Worm (Caenorhabditis elegans): Measurements from ENCODE around the gene dct-5.

The dct-5 gene

ce11 chrII:5436833-5437232, at the start of gene dct-5:
dct-5 (minus strand) TSS chrII:5436933.
- no peak for TF ChIP-seq unc-130 (GFP tag; optimal IDR thresholded peaks at IDR 0.05)

DNA sequence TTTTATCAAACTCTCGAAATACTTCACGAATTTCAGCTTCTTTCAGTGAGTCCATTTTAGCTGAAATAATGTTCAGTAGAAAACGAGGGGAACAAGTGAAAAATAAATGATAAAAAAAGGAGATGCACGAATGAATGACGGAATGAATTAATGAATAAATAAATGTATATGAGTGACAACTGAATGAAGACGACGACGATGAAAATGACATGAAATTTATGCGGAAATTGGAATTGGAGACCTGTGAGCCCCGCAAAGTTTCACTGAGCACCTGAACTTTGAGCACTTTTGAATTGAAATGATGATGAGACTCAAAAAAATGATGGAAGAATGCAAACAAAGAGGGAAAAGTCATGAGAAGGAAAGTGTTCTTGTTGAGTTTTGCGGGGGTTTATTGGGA, 45.2 kb upstream of the dct-5 start, which contains the start of gene cal-8:
cal-8 (minus strand) TSS at position 60 of the 400 bp plus-strand sequence.
- no peak for TF ChIP-seq nhr-80 (tag; optimal IDR thresholded peaks at IDR 0.05)
- no peak for TF ChIP-seq dpff-1 (tag; optimal IDR thresholded peaks at IDR 0.05)
- TF ChIP-seq F57A8.1 (GFP tag; optimal IDR thresholded peaks at IDR 0.05), result no peak
- TF ChIP-seq Y67H2A.10 (GFP tag; conservative IDR thresholded peaks at IDR 0.05), result no peak
- TF ChIP-seq ceh-91 (GFP tag; IDR thresholded peaks at IDR 0.05), result no peak
- no peak for TF ChIP-seq D2030.7 (GFP tag; IDR thresholded peaks at IDR 0.05)
- no peak for TF ChIP-seq let-526 (GFP tag; IDR thresholded peaks at IDR 0.05)
- TF ChIP-seq somi-1 (GFP tag; optimal IDR thresholded peaks at IDR 0.05), result no peak
- no peak for TF ChIP-seq Y53G8AR.9 (GFP tag; conservative IDR thresholded peaks at IDR 0.05)
- no peak for TF ChIP-seq efl-1 (GFP tag; optimal IDR thresholded peaks at IDR 0.05)

DNA sequence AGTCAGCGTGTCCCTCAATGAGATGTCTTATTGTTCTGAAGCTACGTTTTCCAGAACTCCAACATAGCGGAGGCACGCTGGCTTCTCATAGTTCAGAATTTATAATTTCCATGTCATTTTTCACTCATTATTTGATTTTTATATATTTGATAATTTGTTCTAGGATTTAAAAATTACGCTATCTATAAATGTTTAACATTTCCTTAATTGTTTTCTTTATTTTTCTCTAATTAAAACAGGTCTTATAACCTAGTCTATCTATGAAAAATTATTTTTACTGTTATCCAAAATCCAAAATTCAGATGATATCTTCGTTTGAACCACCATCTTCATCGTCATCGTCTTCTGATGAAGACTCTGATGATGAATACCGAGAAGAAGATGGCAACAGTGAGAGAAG, 41.6 kb upstream of the dct-5 start, which contains the start of gene F56D1.1:
F56D1.1 (plus strand) TSS at position 301 of the 400 bp plus-strand sequence.
- no peak for TF ChIP-seq lin-54 (GFP tag; optimal IDR thresholded peaks at IDR 0.05)
- no peak for TF ChIP-seq lin-26 (GFP tag; IDR thresholded peaks at IDR 0.05)
- no peak for TF ChIP-seq akir-1 (GFP tag; optimal IDR thresholded peaks at IDR 0.05)
- no peak for TF ChIP-seq Y95B8A.8 (GFP tag; IDR thresholded peaks at IDR 0.05)
- no peak for TF ChIP-seq let-607 (tag; optimal IDR thresholded peaks at IDR 0.05)

- no peak for TF ChIP-seq snpc-1.3 (tag; optimal IDR thresholded peaks at IDR 0.05; ENCODE audit: insufficient read depth)
- no peak for TF ChIP-seq ceh-40 (GFP tag; IDR thresholded peaks at IDR 0.05)
- no peak for TF ChIP-seq hsf-1 (GFP tag; IDR thresholded peaks at IDR 0.05)
- no peak for TF ChIP-seq lag-1 (GFP tag; IDR thresholded peaks at IDR 0.05)
- TF ChIP-seq F37B4.10 (GFP tag; IDR thresholded peaks at IDR 0.05), result no peak
- TF ChIP-seq Y56A3A.18 (GFP tag; IDR thresholded peaks at IDR 0.05), result no peak
- no peak for TF ChIP-seq C17E4.6 (GFP tag; IDR thresholded peaks at IDR 0.05)
- no peak for TF ChIP-seq let-526 (GFP tag; IDR thresholded peaks at IDR 0.05)
- no peak for TF ChIP-seq ama-1 (optimal IDR thresholded peaks at IDR 0.05)
- TF ChIP-seq ama-1 (GFP tag; optimal IDR thresholded peaks at IDR 0.05), result no peak
- no peak for TF ChIP-seq nfya-2 (GFP tag; IDR thresholded peaks at IDR 0.05)
- no peak for TF ChIP-seq T07F8.4 (tag; optimal IDR thresholded peaks at IDR 0.05)
- no peak for TF ChIP-seq lsl-1 (GFP tag; optimal IDR thresholded peaks at IDR 0.05)
- no peak for TF ChIP-seq nhr-179 (tag; optimal IDR thresholded peaks at IDR 0.05)
- no peak for TF ChIP-seq B0035.1 (tag; optimal IDR thresholded peaks at IDR 0.05)
These were observed 38.2 kb upstream of the dct-5 start, which contains the start of gene ilcr-2 for ce11 chrII:5474946-5475345. ilcr-2 (plus strand) TSS chrII:5475246.

DNA sequence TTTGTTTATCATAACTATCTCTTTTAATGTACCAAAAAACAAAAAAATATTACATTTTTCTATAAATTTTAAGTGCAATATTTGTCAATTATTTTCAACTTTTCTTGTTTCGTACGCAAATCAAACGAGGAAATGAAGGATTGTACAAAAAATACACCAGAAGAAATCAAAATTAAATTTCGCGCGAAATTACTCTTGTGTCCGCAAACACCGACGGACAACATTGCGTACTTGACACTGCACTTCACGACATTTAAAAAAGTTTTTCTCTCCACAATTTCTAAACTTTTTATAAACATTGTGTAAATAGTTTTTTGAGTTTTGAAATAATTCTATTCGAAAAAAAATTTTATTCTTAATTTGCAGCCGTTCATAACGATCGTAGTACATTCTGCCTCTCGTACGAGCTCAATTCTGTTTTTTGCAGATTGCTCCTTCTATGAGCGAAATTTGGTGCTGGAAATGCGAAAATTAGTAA, 37.3 kb upstream of the dct-5 start, which contains the start of gene mrps-16:
mrps-16 (plus strand) TSS at position 428 of the 478 bp plus-strand sequence.
- TF ChIP-seq T26A5.8 (tag; optimal IDR thresholded peaks at IDR 0.05) (no peak), gei-17 (GFP tag; optimal IDR thresholded peaks at IDR 0.05) (no peak), F49E8.2 (tag; optimal IDR thresholded peaks at IDR 0.05; ENCODE audit: insufficient read depth) (no peak), D2030.7 (GFP tag; IDR thresholded peaks at IDR 0.05) (peak; percentile 55; the same call in 1 of the 2 replicates), F52B5.7 (tag; optimal IDR thresholded peaks at IDR 0.05) (no peak), xnd-1 (tag; optimal IDR thresholded peaks at IDR 0.05) (peak; percentile 18), zfh-2 (GFP tag; conservative IDR thresholded peaks at IDR 0.05) (no peak), mcd-1 (GFP tag; IDR thresholded peaks at IDR 0.05) (peak; percentile 26; the same call in 1 of the 2 replicates), dox-1 (GFP tag; IDR thresholded peaks at IDR 0.05) (no peak), snpc-3.4 (tag; optimal IDR thresholded peaks at IDR 0.05) (no peak), F33H1.4 (GFP tag; IDR thresholded peaks at IDR 0.05) (peak; percentile 42), ztf-22 (GFP tag; optimal IDR thresholded peaks at IDR 0.05) (no peak), ceh-40 (GFP tag; IDR thresholded peaks at IDR 0.05) (no peak), athp-1 (tag; optimal IDR thresholded peaks at IDR 0.05) (no peak), F10E7.11 (tag; optimal IDR thresholded peaks at IDR 0.05) (no peak), madf-3 (GFP tag; IDR thresholded peaks at IDR 0.05) (0 out of 2 replicates have a peak, but pooled peaks have one; percentile 50)

Data from whole organism, young adult.